Fruit fly (Drosophila melanogaster): ENCODE results near the gene CG11178.
A peak's percentile ranks its signal among the peaks of the same experiment; 100 is the strongest.

Gene CG11178

DNA sequence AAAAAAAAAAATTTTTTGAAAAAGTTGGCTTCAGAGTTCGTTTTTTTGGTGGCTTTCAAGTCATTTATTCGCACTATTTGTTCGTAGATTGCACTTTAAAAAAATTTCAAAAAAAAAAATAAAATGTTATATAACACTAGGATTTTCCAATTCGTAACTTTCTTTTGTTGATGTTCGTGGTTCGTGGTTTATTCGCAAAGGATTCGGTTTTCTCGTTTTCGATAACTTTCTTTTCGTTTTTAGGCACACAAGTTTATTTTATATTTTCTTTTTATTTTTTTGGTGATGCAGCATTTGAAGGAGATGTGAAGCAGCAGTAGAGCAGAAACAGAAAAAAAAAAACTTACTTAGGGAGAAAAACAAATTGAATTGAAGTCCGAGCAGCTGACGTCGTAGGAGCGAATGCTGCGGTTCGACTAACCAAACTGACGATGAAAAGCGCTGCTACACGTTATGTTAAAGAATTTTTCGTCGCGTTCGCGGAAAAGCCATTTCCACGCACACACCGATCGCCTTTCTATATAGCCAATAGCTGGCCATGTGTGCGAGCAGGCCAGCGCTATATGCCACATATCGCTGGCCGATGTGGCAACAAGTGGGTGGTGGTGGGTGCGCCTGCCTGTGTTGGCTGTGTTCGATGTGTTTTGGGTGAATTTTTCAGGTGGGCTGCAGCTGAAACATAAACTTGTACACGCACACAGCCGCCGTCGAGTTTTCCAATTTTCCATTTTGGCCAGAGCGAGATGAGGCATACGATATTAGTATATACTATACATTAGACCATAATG lies 3.2 kb upstream of the CG11178 start, which contains the start of gene up:
Gene up (minus strand): TSS at position 508 of the 788 bp plus-strand sequence.
- 0 out of 3 replicates have a peak, but pooled peaks have one; percentile 21 for TF ChIP-seq eg (GFP tag; IDR thresholded peaks at IDR 0.05)
- no peak for TF ChIP-seq lz (GFP tag; optimal IDR thresholded peaks at IDR 0.05)

DNA sequence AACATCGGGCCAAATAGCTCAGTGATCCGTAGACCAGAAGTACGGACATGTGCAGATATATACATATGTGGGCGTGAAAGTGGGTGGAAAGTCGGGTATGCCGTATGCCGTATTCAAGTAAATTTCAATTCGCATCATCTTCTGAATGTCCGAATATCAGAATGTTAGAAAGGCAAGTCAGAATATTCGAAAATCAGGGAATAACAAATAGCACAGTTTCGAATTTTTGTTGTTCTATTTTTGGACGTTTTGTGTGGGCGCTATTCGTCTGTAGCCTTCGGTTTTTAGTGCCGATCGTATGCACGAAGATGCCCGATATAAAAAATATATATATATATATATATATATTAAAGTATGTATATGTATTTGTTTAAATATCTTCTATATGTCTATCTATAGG lies 982 bp upstream of the CG11178 start:
- TF ChIP-seq CG4318 (GFP tag; optimal IDR thresholded peaks at IDR 0.05) (no peak), Eip78C (GFP tag) (no peak), CG6276 (GFP tag; optimal IDR thresholded peaks at IDR 0.05) (no peak), ss (GFP tag; optimal IDR thresholded peaks at IDR 0.05) (no peak), CG16779 (tag; optimal IDR thresholded peaks at IDR 0.05) (no peak), vri (GFP tag; optimal IDR thresholded peaks at IDR 0.05) (no peak), esn (GFP tag; optimal IDR thresholded peaks at IDR 0.05) (no peak)

DNA sequence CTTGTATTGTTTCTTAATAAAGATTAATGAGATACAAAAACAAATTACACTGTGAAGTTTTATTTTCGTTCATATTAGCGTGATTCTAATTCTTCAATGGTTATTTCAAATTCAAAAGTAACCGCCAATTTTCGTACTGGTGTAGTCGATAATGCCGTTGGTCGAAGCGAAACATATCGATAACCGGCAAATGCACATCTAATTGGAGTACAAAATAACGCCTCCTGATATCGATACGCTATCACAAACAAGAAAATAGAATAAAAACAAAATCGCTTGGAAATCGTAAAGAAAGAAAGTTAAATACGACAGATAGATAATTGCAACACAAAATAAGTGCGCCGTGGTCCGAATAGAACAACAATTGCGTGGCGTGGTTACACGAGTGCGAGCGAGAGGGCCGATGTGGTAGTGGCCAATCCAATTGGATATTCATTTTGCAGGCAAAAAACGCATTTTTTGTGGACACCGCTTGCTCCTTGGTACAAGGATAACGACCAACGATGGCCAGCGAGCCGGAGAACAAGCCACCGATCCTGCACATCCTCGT lies 536 bp downstream of the CG11178 start:
- no peak for TF ChIP-seq eg (GFP tag; IDR thresholded peaks at IDR 0.05)
- no peak for TF ChIP-seq Sox15 (GFP tag; optimal IDR thresholded peaks at IDR 0.05)
- no peak for TF ChIP-seq acj6 (GFP tag; optimal IDR thresholded peaks at IDR 0.05)
- TF ChIP-seq esn (GFP tag; optimal IDR thresholded peaks at IDR 0.05) = peak; percentile 10
- peak; percentile 24 for TF ChIP-seq CG3032 (tag; optimal IDR thresholded peaks at IDR 0.05)

DNA sequence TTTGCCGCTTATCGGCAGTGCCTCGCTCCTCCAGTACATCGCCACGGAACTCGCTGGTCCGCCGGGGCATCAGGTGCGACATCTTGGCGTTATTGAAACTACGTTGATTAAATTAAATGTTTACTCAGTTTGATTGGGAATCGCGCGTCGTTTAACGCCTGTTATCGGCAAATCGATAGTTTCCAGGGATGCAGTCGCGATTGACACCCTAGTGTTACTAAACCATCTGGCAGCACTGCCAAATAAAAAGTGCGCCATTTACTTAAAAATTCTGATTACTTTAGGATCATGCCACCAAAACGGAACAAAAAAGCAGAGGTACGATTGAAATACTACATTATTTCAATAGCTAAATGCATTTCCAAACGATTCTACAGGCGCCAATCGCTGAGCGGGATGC lies 6.4 kb downstream of the CG11178 start, which contains the start of the genes Ndc80 and BthD:
Gene Ndc80 (minus strand): TSS at position 179 of the 400 bp plus-strand sequence.
Gene BthD (plus strand): TSS at position 248 of the 400 bp plus-strand sequence.
- TF ChIP-seq salr (GFP tag; optimal IDR thresholded peaks at IDR 0.05) (no peak), fkh (GFP tag; optimal IDR thresholded peaks at IDR 0.05) (peak; percentile 88)

DNA sequence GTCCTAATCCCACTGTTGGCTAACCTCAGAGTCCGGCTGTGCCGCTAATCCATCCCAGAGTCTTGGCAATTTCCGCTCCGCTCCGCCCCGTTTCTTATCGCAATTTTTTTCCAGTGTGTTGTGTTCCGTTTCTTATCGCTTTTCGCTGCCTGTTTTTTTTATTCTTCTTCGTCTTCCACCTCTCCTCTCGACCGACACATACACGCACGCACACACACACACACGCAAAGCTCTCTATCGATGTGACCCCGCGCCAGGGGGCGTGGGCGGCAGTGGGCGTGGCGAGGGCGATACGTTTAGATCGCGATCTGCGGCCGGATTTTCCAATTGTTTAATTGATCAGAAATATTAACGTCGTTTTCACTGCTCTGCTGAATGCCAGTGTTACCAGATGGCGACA lies 10.5 kb downstream of the CG11178 start:
- TF ChIP-seq acj6 (GFP tag; optimal IDR thresholded peaks at IDR 0.05) = no peak
- TF ChIP-seq CG11902 (GFP tag; optimal IDR thresholded peaks at IDR 0.05) = no peak
- TF ChIP-seq Hr4 (GFP tag; optimal IDR thresholded peaks at IDR 0.05) = no peak
- no peak for TF ChIP-seq Ets21C (GFP tag; optimal IDR thresholded peaks at IDR 0.05)
- 0 out of 3 replicates have a peak, but pooled peaks have one; percentile 14 for TF ChIP-seq CG6163 (GFP tag; IDR thresholded peaks at IDR 0.05)
- no peak for TF ChIP-seq topi (GFP tag; optimal IDR thresholded peaks at IDR 0.05)
- no peak for TF ChIP-seq Hr38 (GFP tag; optimal IDR thresholded peaks at IDR 0.05)
- no peak for TF ChIP-seq Sox14 (GFP tag; optimal IDR thresholded peaks at IDR 0.05)
- no peak for TF ChIP-seq cyc (GFP tag; optimal IDR thresholded peaks at IDR 0.05)
- peak; percentile 33 for TF ChIP-seq CG1621 (tag; optimal IDR thresholded peaks at IDR 0.05)
- no peak for TF ChIP-seq CG11294 (GFP tag; IDR thresholded peaks at IDR 0.05)
- peak; percentile 28; the same call in 1 of the 2 replicates for TF ChIP-seq CG15336 (GFP tag; IDR thresholded peaks at IDR 0.05)
- peak; percentile 25 for TF ChIP-seq CG6854 (GFP tag; optimal IDR thresholded peaks at IDR 0.05)
- no peak for TF ChIP-seq Sox15 (GFP tag; optimal IDR thresholded peaks at IDR 0.05)
- peak; percentile 8 for TF ChIP-seq CG3032 (tag; optimal IDR thresholded peaks at IDR 0.05)

DNA sequence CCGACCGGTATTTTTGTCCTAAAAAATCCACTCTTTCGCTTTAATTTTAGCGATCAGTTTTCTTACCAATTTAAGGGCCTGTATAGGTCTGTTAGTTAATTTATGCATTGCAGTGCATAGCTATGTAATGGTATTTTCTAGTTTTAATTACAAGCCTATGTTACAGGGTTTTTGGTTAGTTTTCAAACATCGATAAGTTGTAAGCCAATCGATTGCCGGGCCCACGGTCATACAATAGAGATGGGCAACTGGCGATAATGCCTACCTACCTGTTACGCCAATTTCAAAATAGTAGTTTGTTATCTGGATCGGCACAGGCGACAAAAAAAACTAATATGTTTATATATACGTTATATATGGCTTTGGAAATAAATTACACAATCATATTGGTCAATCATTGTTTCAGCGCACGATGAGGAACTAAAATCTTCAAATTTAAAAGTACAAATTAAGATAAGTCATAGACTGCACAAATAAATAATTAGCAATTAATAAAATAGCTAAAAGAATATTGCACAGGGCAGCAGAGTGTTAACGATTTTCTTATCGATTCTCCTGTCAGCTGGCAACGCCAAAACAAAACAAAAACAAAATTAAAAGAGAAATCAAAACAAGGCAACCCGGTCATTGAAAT lies 11.1 kb downstream of the CG11178 start, which contains the start of the genes tth and Tango2:
Gene tth (minus strand): TSS at position 170 of the 634 bp plus-strand sequence.
Gene Tango2 (plus strand): TSS at position 573 of the 634 bp plus-strand sequence.
- TF ChIP-seq Gug (GFP tag; IDR thresholded peaks at IDR 0.05) = peak; percentile 86
- TF ChIP-seq CG6276 (GFP tag; optimal IDR thresholded peaks at IDR 0.05) = no peak
- no peak for TF ChIP-seq Sox102F (GFP tag; optimal IDR thresholded peaks at IDR 0.05)
- peak; percentile 80 for TF ChIP-seq Ets21C (GFP tag; optimal IDR thresholded peaks at IDR 0.05)
- peak; percentile 29 for TF ChIP-seq fkh (GFP tag; optimal IDR thresholded peaks at IDR 0.05)
- peak; percentile 87 for TF ChIP-seq CG15336 (GFP tag; IDR thresholded peaks at IDR 0.05)
- peak; percentile 79 for TF ChIP-seq cyc (GFP tag; optimal IDR thresholded peaks at IDR 0.05)
- peak; percentile 85 for TF ChIP-seq achi (GFP tag; optimal IDR thresholded peaks at IDR 0.05)
- TF ChIP-seq esn (GFP tag; optimal IDR thresholded peaks at IDR 0.05) = peak; percentile 93
- TF ChIP-seq Smox (GFP tag; optimal IDR thresholded peaks at IDR 0.05) = peak; percentile 90
- TF ChIP-seq CG6163 (GFP tag; IDR thresholded peaks at IDR 0.05) = peak; percentile 84
- TF ChIP-seq topi (GFP tag; optimal IDR thresholded peaks at IDR 0.05) = peak; percentile 89
- no peak for TF ChIP-seq CG9139 (GFP tag; optimal IDR thresholded peaks at IDR 0.05)
- TF ChIP-seq CG6854 (GFP tag; optimal IDR thresholded peaks at IDR 0.05) = no peak
- peak; percentile 96 for TF ChIP-seq Eip78C (GFP tag)
- TF ChIP-seq lz (GFP tag; optimal IDR thresholded peaks at IDR 0.05) = peak; percentile 92
- peak; percentile 84 for TF ChIP-seq CG10631 (GFP tag; optimal IDR thresholded peaks at IDR 0.05)
- peak; percentile 38 for TF ChIP-seq CG8319 (GFP tag; optimal IDR thresholded peaks at IDR 0.05)
- TF ChIP-seq acj6 (GFP tag; optimal IDR thresholded peaks at IDR 0.05) = peak; percentile 89
- TF ChIP-seq CG32006 (GFP tag; optimal IDR thresholded peaks at IDR 0.05) = peak; percentile 87
- TF ChIP-seq Eip75B (GFP tag; optimal IDR thresholded peaks at IDR 0.05) = peak; percentile 84
- TF ChIP-seq OdsH (GFP tag; optimal IDR thresholded peaks at IDR 0.05) = peak; percentile 87
- TF ChIP-seq Hr39 (GFP tag; optimal IDR thresholded peaks at IDR 0.05) = peak; percentile 88
